Fruit fly (Drosophila melanogaster) whole organism, embryonic: Measurements from ENCODE around the gene CG42232.
A peak's percentile ranks its signal among the peaks of the same experiment; 100 is the strongest.

Experiments
- Adf1 ChIP-seq: fragments of 200-800 bp; sonication (Bioruptor generic); IDR thresholded peaks from 2 replicates; pipeline ENCODE4 v1.3.6; 2022; ENCODE audit warnings: missing biosample characterization, missing genetic modification characterization
- B-H1 ChIP-seq: fragments of 200-800 bp; sonication (Bioruptor generic); IDR thresholded peaks from 3 replicates; pipeline ENCODE4 v1.3.6; 2022; ENCODE audit warnings: missing biosample characterization, missing genetic modification characterization
- CG13287 ChIP-seq: fragments of 200-800 bp; sonication (Bioruptor generic); IDR thresholded peaks from 2 replicates; pipeline ENCODE4 v1.3.6; 2022; ENCODE audit warnings: missing biosample characterization, missing genetic modification characterization; ENCODE audit not compliant: partially characterized antibody
- CG15269 ChIP-seq: fragments of 200-800 bp; sonication (Bioruptor generic); optimal IDR thresholded peaks from 2 replicates; lab custom pipeline; 2018; ENCODE audit warnings: missing biosample characterization, mild to moderate bottlenecking, missing genetic modification characterization, moderate library complexity
- CG1602 ChIP-seq: fragments of 200-800 bp; sonication (Bioruptor generic); optimal IDR thresholded peaks from 3 replicates; lab custom pipeline; 2016; ENCODE audit warnings: missing biosample characterization, missing genetic modification characterization
- CG18599 ChIP-seq: fragments of 200-800 bp; sonication (Bioruptor generic); optimal IDR thresholded peaks from 3 replicates; lab custom pipeline; 2017; ENCODE audit warnings: missing biosample characterization, missing genetic modification characterization, mild to moderate bottlenecking, moderate library complexity, missing genetic modification reagents
- CG2120 ChIP-seq: fragments of 200-800 bp; sonication (Bioruptor generic); optimal IDR thresholded peaks from 3 replicates; lab custom pipeline; 2016; ENCODE audit warnings: missing biosample characterization, missing genetic modification characterization
- CG2129 ChIP-seq: fragments of 200-800 bp; sonication (Bioruptor generic); IDR thresholded peaks from 2 replicates; pipeline ENCODE4 v1.3.6; 2022; ENCODE audit warnings: missing biosample characterization, missing genetic modification characterization; ENCODE audit not compliant: partially characterized antibody
- CG2202 ChIP-seq: fragments of 200-800 bp; sonication (Bioruptor generic); optimal IDR thresholded peaks from 2 replicates; lab custom pipeline; 2018; ENCODE audit warnings: missing biosample characterization, mild to moderate bottlenecking, missing genetic modification characterization
- CG31224 ChIP-seq: fragments of 200-800 bp; sonication (Bioruptor generic); IDR thresholded peaks from 2 replicates; pipeline ENCODE4 v1.3.6; 2022; ENCODE audit warnings: missing biosample characterization, missing genetic modification characterization
- CG31441 ChIP-seq: fragments of 200-800 bp; sonication (Bioruptor generic); IDR thresholded peaks from 2 replicates; pipeline ENCODE4 v1.3.6; 2022; ENCODE audit warnings: missing biosample characterization, missing genetic modification characterization
- CG34376 ChIP-seq: fragments of 200-800 bp; sonication (Bioruptor generic); optimal IDR thresholded peaks from 2 replicates; lab custom pipeline; 2018; ENCODE audit warnings: missing biosample characterization, mild to moderate bottlenecking, missing genetic modification characterization
- CG4424 ChIP-seq: fragments of 200-800 bp; sonication (Bioruptor generic); optimal IDR thresholded peaks from 3 replicates; lab custom pipeline; 2016; ENCODE audit warnings: missing biosample characterization, missing genetic modification characterization
- CG4617 ChIP-seq: fragments of 200-800 bp; sonication (Bioruptor generic); optimal IDR thresholded peaks from 3 replicates; lab custom pipeline; 2016; ENCODE audit warnings: missing biosample characterization, missing genetic modification characterization, borderline replicate concordance
- CG4854 ChIP-seq: fragments of 200-800 bp; sonication (Bioruptor generic); optimal IDR thresholded peaks from 2 replicates; lab custom pipeline; 2016; ENCODE audit warnings: missing biosample characterization, missing genetic modification characterization, inconsistent platforms
- CG6813 ChIP-seq: fragments of 200-800 bp; sonication (Bioruptor generic); optimal IDR thresholded peaks from 2 replicates; lab custom pipeline; 2017; ENCODE audit warnings: missing biosample characterization, missing genetic modification characterization, mild to moderate bottlenecking, moderate library complexity, missing genetic modification reagents
- CG7372 ChIP-seq: fragments of 200-800 bp; sonication (Bioruptor generic); IDR thresholded peaks from 2 replicates; pipeline ENCODE4 v1.3.6; 2022; ENCODE audit warnings: missing biosample characterization, missing genetic modification characterization
- CG7928 ChIP-seq: fragments of 200-800 bp; sonication (Bioruptor generic); optimal IDR thresholded peaks from 2 replicates; lab custom pipeline; 2017; ENCODE audit warnings: missing biosample characterization, mild to moderate bottlenecking, missing genetic modification characterization
- CG8924 ChIP-seq: fragments of 200-800 bp; optimal IDR thresholded peaks from 3 replicates; lab custom pipeline; 2019; ENCODE audit warnings: missing biosample characterization, mild to moderate bottlenecking, missing genetic modification characterization, moderate library complexity
- CG9727 ChIP-seq: fragments of 200-800 bp; sonication (Bioruptor generic); optimal IDR thresholded peaks from 3 replicates; lab custom pipeline; 2017; ENCODE audit warnings: missing biosample characterization, mild to moderate bottlenecking, missing genetic modification characterization
- CkIIα-i1 ChIP-seq: fragments of 200-800 bp; sonication (Bioruptor generic); IDR thresholded peaks from 2 replicates; pipeline ENCODE4 v1.3.6; 2022; ENCODE audit warnings: missing biosample characterization, missing genetic modification characterization
- Dad ChIP-seq: fragments of 200-800 bp; sonication (Bioruptor generic); optimal IDR thresholded peaks from 3 replicates; lab custom pipeline; 2016; ENCODE audit warnings: missing biosample characterization, missing genetic modification characterization
- Dp ChIP-seq: fragments of 200-800 bp; sonication (Bioruptor generic); optimal IDR thresholded peaks from 2 replicates; lab custom pipeline; 2018; ENCODE audit warnings: missing biosample characterization, mild to moderate bottlenecking, missing genetic modification characterization, moderate library complexity
- HLH54F ChIP-seq: fragments of 200-800 bp; sonication (Bioruptor generic); optimal IDR thresholded peaks from 3 replicates; lab custom pipeline; 2016; ENCODE audit warnings: missing biosample characterization, missing genetic modification characterization
- Hsf ChIP-seq: fragments of 200-800 bp; sonication (Bioruptor generic); optimal IDR thresholded peaks from 3 replicates; lab custom pipeline; 2016; ENCODE audit warnings: missing biosample characterization, missing genetic modification characterization
- Mad ChIP-seq: fragments of 200-800 bp; sonication (Bioruptor generic); optimal IDR thresholded peaks from 2 replicates; lab custom pipeline; 2016; ENCODE audit warnings: missing biosample characterization, missing genetic modification characterization
- Med ChIP-seq: fragments of 200-800 bp; sonication (Bioruptor generic); peaks from one replicate; lab custom pipeline; 2016; ENCODE audit warnings: missing biosample characterization, missing genetic modification characterization, mild to moderate bottlenecking, inconsistent platforms, moderate library complexity
- NK7.1 ChIP-seq: fragments of 200-800 bp; sonication (Bioruptor generic); optimal IDR thresholded peaks from 3 replicates; lab custom pipeline; 2016; ENCODE audit warnings: missing biosample characterization, missing genetic modification characterization
- Trl ChIP-seq, 3 experiments: fragments of >200 bp in 2 of 3; fragments of 200-800 bp in 1 of 3; sonication (Bioruptor generic) in 1 of 3; optimal IDR thresholded peaks; 2 replicates in 1 of 3; 3 replicates in 2 of 3; lab custom pipeline; 2016 to 2017; ENCODE audit warnings: missing biosample characterization in 1 of 3, missing genetic modification characterization in 1 of 3
- Xrp1 ChIP-seq: fragments of 200-800 bp; sonication (Bioruptor generic); IDR thresholded peaks from 2 replicates; pipeline ENCODE4 v1.3.6; 2022; ENCODE audit warnings: missing biosample characterization, missing genetic modification characterization
- YL-1 ChIP-seq: fragments of 200-800 bp; sonication (Bioruptor generic); optimal IDR thresholded peaks from 3 replicates; lab custom pipeline; 2017; ENCODE audit warnings: missing biosample characterization, mild to moderate bottlenecking, missing genetic modification characterization
- abd-A ChIP-seq: fragments of 200-800 bp; sonication (Bioruptor generic); optimal IDR thresholded peaks from 3 replicates; lab custom pipeline; 2019; ENCODE audit warnings: missing biosample characterization, mild to moderate bottlenecking, missing genetic modification characterization, moderate library complexity
- bab2 ChIP-seq: fragments of 200-800 bp; sonication (Bioruptor generic); optimal IDR thresholded peaks from 2 replicates; lab custom pipeline; 2016; ENCODE audit warnings: missing biosample characterization, missing genetic modification characterization
- bbx ChIP-seq: fragments of 200-800 bp; sonication (Bioruptor generic); IDR thresholded peaks from 2 replicates; pipeline ENCODE4 v1.3.6; 2022; ENCODE audit warnings: missing biosample characterization, missing genetic modification characterization; ENCODE audit not compliant: partially characterized antibody
- cad ChIP-seq: fragments of >200 bp; optimal IDR thresholded peaks from 2 replicates; lab custom pipeline; 2017; ENCODE audit warnings: missing biosample characterization, missing genetic modification characterization
- ci ChIP-seq: fragments of 200-800 bp; sonication (Bioruptor generic); IDR thresholded peaks from 3 replicates; pipeline ENCODE4 v1.3.6; 2022; ENCODE audit warnings: missing biosample characterization, missing genetic modification characterization
- dimm ChIP-seq: fragments of 200-800 bp; sonication (Bioruptor generic); IDR thresholded peaks from 2 replicates; pipeline ENCODE4 v1.3.6; 2022; ENCODE audit warnings: missing biosample characterization, missing genetic modification characterization
- dm ChIP-seq: fragments of 200-800 bp; sonication (Bioruptor generic); optimal IDR thresholded peaks from 3 replicates; lab custom pipeline; 2016; ENCODE audit warnings: missing biosample characterization, missing genetic modification characterization
- ewg ChIP-seq: fragments of 200-800 bp; sonication (Bioruptor generic); optimal IDR thresholded peaks from 3 replicates; lab custom pipeline; 2017; ENCODE audit warnings: mild to moderate bottlenecking, missing biosample characterization, missing genetic modification reagents, missing genetic modification characterization
- hb ChIP-seq: fragments of 200-800 bp; sonication (Bioruptor generic); IDR thresholded peaks from 3 replicates; pipeline ENCODE4 v1.3.6; 2022; ENCODE audit warnings: missing biosample characterization, missing genetic modification characterization; ENCODE audit not compliant: partially characterized antibody
- hbn ChIP-seq: fragments of 200-800 bp; sonication (Bioruptor generic); IDR thresholded peaks from 2 replicates; pipeline ENCODE4 v1.3.6; 2022; ENCODE audit warnings: missing biosample characterization, missing genetic modification characterization; ENCODE audit not compliant: partially characterized antibody
- jing ChIP-seq: fragments of 200-800 bp; sonication (Bioruptor generic); optimal IDR thresholded peaks from 2 replicates; lab custom pipeline; 2018; ENCODE audit warnings: missing biosample characterization, mild to moderate bottlenecking, missing genetic modification characterization
- nau ChIP-seq: fragments of 200-800 bp; sonication (Bioruptor generic); optimal IDR thresholded peaks from 3 replicates; lab custom pipeline; 2017; ENCODE audit warnings: missing biosample characterization, mild to moderate bottlenecking, missing genetic modification characterization, missing genetic modification reagents
- pzg ChIP-seq: fragments of 200-800 bp; sonication (Bioruptor generic); optimal IDR thresholded peaks from 3 replicates; lab custom pipeline; 2018; ENCODE audit warnings: missing biosample characterization, mild to moderate bottlenecking, missing genetic modification characterization, moderate library complexity
- sisA ChIP-seq: fragments of 200-800 bp; sonication (Bioruptor generic); IDR thresholded peaks from 2 replicates; pipeline ENCODE4 v1.3.6; 2022; ENCODE audit warnings: missing biosample characterization, missing genetic modification characterization
- slbo ChIP-seq: fragments of 200-800 bp; sonication (Bioruptor generic); IDR thresholded peaks from 2 replicates; pipeline ENCODE4 v1.3.6; 2022; ENCODE audit warnings: missing biosample characterization, missing genetic modification characterization
- slou ChIP-seq: fragments of 200-800 bp; sonication (Bioruptor generic); optimal IDR thresholded peaks from 3 replicates; lab custom pipeline; 2016; ENCODE audit warnings: missing biosample characterization, missing genetic modification characterization
- sr ChIP-seq: fragments of 200-800 bp; sonication (Bioruptor generic); IDR thresholded peaks from 3 replicates; pipeline ENCODE4 v1.3.6; 2022; ENCODE audit warnings: missing biosample characterization, missing genetic modification characterization
- usp ChIP-seq: fragments of >200 bp; optimal IDR thresholded peaks from 2 replicates; lab custom pipeline; 2017; ENCODE audit warnings: missing biosample characterization, missing genetic modification characterization
- vfl ChIP-seq: fragments of 200-800 bp; sonication (Bioruptor generic); optimal IDR thresholded peaks from 2 replicates; lab custom pipeline; 2016; ENCODE audit warnings: missing biosample characterization, missing genetic modification characterization
- vvl ChIP-seq: fragments of 200-800 bp; sonication (Bioruptor generic); IDR thresholded peaks from 2 replicates; pipeline ENCODE4 v1.3.6; 2022; ENCODE audit warnings: missing biosample characterization, missing genetic modification characterization

The CG42232 gene

DNA sequence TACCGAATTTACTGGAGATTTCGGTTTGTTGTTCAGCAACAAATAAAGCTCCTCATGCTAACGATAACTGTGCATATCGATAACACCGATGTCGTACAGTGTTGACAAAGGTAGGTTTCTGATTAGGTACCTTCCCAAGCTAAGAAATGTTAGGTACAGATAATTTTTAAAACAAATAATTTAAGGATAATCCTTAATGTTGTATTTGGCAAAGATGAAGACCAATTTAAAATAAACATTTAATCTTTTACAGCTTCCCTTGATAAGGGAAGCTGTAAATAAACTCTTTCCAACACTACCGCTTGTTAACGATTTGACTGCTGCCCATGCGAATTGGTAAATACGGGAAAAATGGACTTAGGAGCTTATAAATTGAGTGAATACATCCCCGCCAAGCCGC, 26.5 kb downstream of the CG42232 start, which contains the start of the genes Ttc1 and CG14882 (continued):
- TF ChIP-seq vvl (GFP tag; lab: Robert Waterston, UW) (peak; percentile 92), hbn (peak; percentile 58), Med (GFP tag; lab: Kevin White, UChicago) (peak; percentile 97), nau (GFP tag; lab: Kevin White, UChicago) (no peak), Adf1 (peak; percentile 55), NK7.1 (peak; percentile 36), CG18599 (no peak), slou (GFP tag; lab: Kevin White, UChicago) (peak; percentile 74), CG31224 (GFP tag; lab: Robert Waterston, UW) (peak; percentile 38), CG9727 (GFP tag; lab: Kevin White, UChicago) (peak; percentile 75), CG15269 (tag; lab: Kevin White, UChicago) (no peak), dimm (peak; percentile 85), ci (peak; percentile 95), Mad (GFP tag; lab: Kevin White, UChicago) (peak; percentile 86), Dp (GFP tag; lab: Kevin White, UChicago) (peak; percentile 44), CG7928 (peak; percentile 7), CG4854 (GFP tag; lab: Kevin White, UChicago) (peak; percentile 66), sisA (peak; percentile 53; the same call in 1 of the 2 replicates), CG8924 (tag; lab: Kevin White, UChicago) (peak; percentile 79), Trl (optimal IDR thresholded peaks at IDR 0.05; lab: Kevin White, UChicago) (no peak), Trl (GFP tag; optimal IDR thresholded peaks at IDR 0.05; lab: Kevin White, UChicago) (peak; percentile 88), YL-1 (peak; percentile 38), CG2120 (GFP tag; lab: Kevin White, UChicago) (peak; percentile 95), slbo (GFP tag; lab: Robert Waterston, UW) (peak; percentile 95), usp (GFP tag; lab: Kevin White, UChicago) (no peak), CG4424 (GFP tag; lab: Kevin White, UChicago) (peak; percentile 78), sr (GFP tag; lab: Robert Waterston, UW) (peak; percentile 57; the same call in 2 of the 3 replicates), Xrp1 (GFP tag; lab: Robert Waterston, UW) (peak; percentile 77), CG31441 (GFP tag; lab: Robert Waterston, UW) (peak; percentile 79), Hsf (GFP tag; lab: Kevin White, UChicago) (peak; percentile 90), CG1602 (peak; percentile 84), Dad (GFP tag; lab: Kevin White, UChicago) (peak; percentile 89), ewg (GFP tag; lab: Kevin White, UChicago) (peak; percentile 58), cad (GFP tag; lab: Kevin White, UChicago) (no peak), bbx (GFP tag; lab: Robert Waterston, UW) (peak; percentile 74), CG4617 (GFP tag; lab: Kevin White, UChicago) (peak; percentile 69), CkIIα-i1 (GFP tag; lab: Robert Waterston, UW) (no peak), CG2202 (tag; lab: Kevin White, UChicago) (peak; percentile 64), HLH54F (GFP tag; lab: Kevin White, UChicago) (peak; percentile 87), hb (GFP tag; lab: Robert Waterston, UW) (peak; percentile 53; the same call in 1 of the 3 replicates), dm (GFP tag; lab: Kevin White, UChicago) (peak; percentile 67), CG13287 (GFP tag; lab: Robert Waterston, UW) (peak; percentile 71), CG2129 (GFP tag; lab: Robert Waterston, UW) (no peak), pzg (peak; percentile 49), bab2 (GFP tag; lab: Kevin White, UChicago) (peak; percentile 90), B-H1 (peak; percentile 73), jing (GFP tag; lab: Kevin White, UChicago) (peak; percentile 25), abd-A (tag; lab: Kevin White, UChicago) (no peak), CG7372 (GFP tag; lab: Robert Waterston, UW) (peak; percentile 72), CG34376 (GFP tag; lab: Kevin White, UChicago) (peak; percentile 70), vfl (GFP tag; lab: Kevin White, UChicago) (peak; percentile 84), CG6813 (GFP tag; lab: Kevin White, UChicago) (peak; percentile 70)
